Fruit fly (Drosophila melanogaster): Measurements from ENCODE around the gene CG6893.
A peak's percentile ranks its signal among the peaks of the same experiment; 100 is the strongest.

CG6893 gene

dm6 chr3L:18675363-18675866 is 18.6 kb upstream of the CG6893 start, which contains the start of the genes GNBP2 and GNBP1:
Gene GNBP2 (minus strand): TSS chr3L:18675413.
Gene GNBP1 (plus strand): TSS chr3L:18675800.
- TF ChIP-seq Pif1B (GFP tag; optimal IDR thresholded peaks at IDR 0.05) (peak; percentile 71), Ets98B (GFP tag; IDR thresholded peaks at IDR 0.05) (peak; percentile 89), CG15710 (tag; optimal IDR thresholded peaks at IDR 0.05) (peak; percentile 86), gl (tag; optimal IDR thresholded peaks at IDR 0.05) (peak; percentile 25), CG9948 (tag; optimal IDR thresholded peaks at IDR 0.05) (peak; percentile 89), Snoo (tag; optimal IDR thresholded peaks at IDR 0.05) (peak; percentile 84), rn (GFP tag; IDR thresholded peaks at IDR 0.05) (peak; percentile 86), EcR (GFP tag; optimal IDR thresholded peaks at IDR 0.05) (no peak), CG12605 (GFP tag; IDR thresholded peaks at IDR 0.05) (peak; percentile 93), CG10348 (GFP tag; IDR thresholded peaks at IDR 0.05) (peak; percentile 62; the same call in 1 of the 2 replicates), CG4496 (GFP tag; IDR thresholded peaks at IDR 0.05) (peak; percentile 95), CG14655 (GFP tag; optimal IDR thresholded peaks at IDR 0.05) (no peak), CG8159 (tag; optimal IDR thresholded peaks at IDR 0.05) (peak; percentile 92), Pif1A (GFP tag; optimal IDR thresholded peaks at IDR 0.05) (no peak), CG17806 (tag; optimal IDR thresholded peaks at IDR 0.05) (peak; percentile 90), CG32121 (GFP tag; IDR thresholded peaks at IDR 0.05) (peak; percentile 95), CG8301 (tag; optimal IDR thresholded peaks at IDR 0.05) (peak; percentile 88), D1 (tag; optimal IDR thresholded peaks at IDR 0.05) (no peak), CG34367 (tag; optimal IDR thresholded peaks at IDR 0.05) (peak; percentile 78), fd96Ca (GFP tag; IDR thresholded peaks at IDR 0.05) (no peak), CG13204 (GFP tag; optimal IDR thresholded peaks at IDR 0.05) (no peak)

- TF ChIP-seq CG8301 (tag; optimal IDR thresholded peaks at IDR 0.05) (no peak), CG15710 (tag; optimal IDR thresholded peaks at IDR 0.05) (peak; percentile 70), CG9948 (tag; optimal IDR thresholded peaks at IDR 0.05) (peak; percentile 57), CG17806 (tag; optimal IDR thresholded peaks at IDR 0.05) (peak; percentile 53), CG13204 (GFP tag; optimal IDR thresholded peaks at IDR 0.05) (no peak), Snoo (tag; optimal IDR thresholded peaks at IDR 0.05) (peak; percentile 31), Ets98B (GFP tag; IDR thresholded peaks at IDR 0.05) (0 out of 2 replicates have a peak, but pooled peaks have one; percentile 26), CG34367 (tag; optimal IDR thresholded peaks at IDR 0.05) (peak; percentile 48)
Measured at dm6 chr3L:18681550-18682217, 12.3 kb upstream of the CG6893 start, which contains the start of the genes Sgf11 and CG32202. Gene Sgf11 (minus strand): TSS chr3L:18681836. Gene CG32202 (plus strand): TSS chr3L:18682184.

- TF ChIP-seq CG34367 (tag; optimal IDR thresholded peaks at IDR 0.05) (no peak), CG13204 (GFP tag; optimal IDR thresholded peaks at IDR 0.05) (no peak), CG8301 (tag; optimal IDR thresholded peaks at IDR 0.05) (no peak), rn (GFP tag; IDR thresholded peaks at IDR 0.05) (no peak), CG12605 (GFP tag; IDR thresholded peaks at IDR 0.05) (no peak), CG17806 (tag; optimal IDR thresholded peaks at IDR 0.05) (no peak), CG10348 (GFP tag; IDR thresholded peaks at IDR 0.05) (no peak), D1 (tag; optimal IDR thresholded peaks at IDR 0.05) (no peak), Snoo (tag; optimal IDR thresholded peaks at IDR 0.05) (no peak), fd96Ca (GFP tag; IDR thresholded peaks at IDR 0.05) (no peak), CG14655 (GFP tag; optimal IDR thresholded peaks at IDR 0.05) (no peak)
Measured at dm6 chr3L:18683846-18684245, 10.1 kb upstream of the CG6893 start, which contains the start of gene Chmp1. Gene Chmp1 (minus strand): TSS chr3L:18684061.

- no peak for TF ChIP-seq CG10348 (GFP tag; IDR thresholded peaks at IDR 0.05)
- no peak for TF ChIP-seq Pif1B (GFP tag; optimal IDR thresholded peaks at IDR 0.05)
- no peak for TF ChIP-seq rn (GFP tag; IDR thresholded peaks at IDR 0.05)
- TF ChIP-seq Ets98B (GFP tag; IDR thresholded peaks at IDR 0.05), result no peak
- no peak for TF ChIP-seq D1 (tag; optimal IDR thresholded peaks at IDR 0.05)
- TF ChIP-seq CG8301 (tag; optimal IDR thresholded peaks at IDR 0.05), result no peak
- no peak for TF ChIP-seq gl (tag; optimal IDR thresholded peaks at IDR 0.05)
- TF ChIP-seq CG32121 (GFP tag; IDR thresholded peaks at IDR 0.05), result no peak
- TF ChIP-seq CG9948 (tag; optimal IDR thresholded peaks at IDR 0.05), result no peak
Measured at dm6 chr3L:18686220-18686801, 7.7 kb upstream of the CG6893 start, which contains the start of gene Cyp12c1. Gene Cyp12c1 (minus strand): TSS chr3L:18686319.

- no peak for TF ChIP-seq CG8159 (tag; optimal IDR thresholded peaks at IDR 0.05)
- no peak for TF ChIP-seq Pif1A (GFP tag; optimal IDR thresholded peaks at IDR 0.05)
- TF ChIP-seq gl (tag; optimal IDR thresholded peaks at IDR 0.05), result no peak
- TF ChIP-seq CG9948 (tag; optimal IDR thresholded peaks at IDR 0.05), result no peak
- TF ChIP-seq fd96Ca (GFP tag; IDR thresholded peaks at IDR 0.05), result no peak
- TF ChIP-seq CG32121 (GFP tag; IDR thresholded peaks at IDR 0.05), result no peak
Measured at dm6 chr3L:18698312-18698711, 4.3 kb downstream of the CG6893 start, which contains the start of gene Dic4. Gene Dic4 (minus strand): TSS chr3L:18698412.

dm6 chr3L:18723172-18723571 is 29.2 kb downstream of the CG6893 start, which contains the start of gene CG12477:
Gene CG12477 (minus strand): TSS chr3L:18723272.
- no peak for TF ChIP-seq rn (GFP tag; IDR thresholded peaks at IDR 0.05)
- TF ChIP-seq CG32121 (GFP tag; IDR thresholded peaks at IDR 0.05), result no peak
- TF ChIP-seq fd96Ca (GFP tag; IDR thresholded peaks at IDR 0.05), result no peak
- no peak for TF ChIP-seq CG8159 (tag; optimal IDR thresholded peaks at IDR 0.05)
- TF ChIP-seq CG10348 (GFP tag; IDR thresholded peaks at IDR 0.05), result no peak
- TF ChIP-seq Pif1B (GFP tag; optimal IDR thresholded peaks at IDR 0.05), result no peak
- no peak for TF ChIP-seq CG34367 (tag; optimal IDR thresholded peaks at IDR 0.05)
- TF ChIP-seq EcR (GFP tag; optimal IDR thresholded peaks at IDR 0.05), result no peak
- no peak for TF ChIP-seq Snoo (tag; optimal IDR thresholded peaks at IDR 0.05)
- no peak for TF ChIP-seq CG12605 (GFP tag; IDR thresholded peaks at IDR 0.05)
- no peak for TF ChIP-seq Pif1A (GFP tag; optimal IDR thresholded peaks at IDR 0.05)
- TF ChIP-seq CG13204 (GFP tag; optimal IDR thresholded peaks at IDR 0.05), result no peak
- TF ChIP-seq CG8301 (tag; optimal IDR thresholded peaks at IDR 0.05), result no peak
- TF ChIP-seq CG15710 (tag; optimal IDR thresholded peaks at IDR 0.05), result no peak
- no peak for TF ChIP-seq Ets98B (GFP tag; IDR thresholded peaks at IDR 0.05)
- no peak for TF ChIP-seq CG4496 (GFP tag; IDR thresholded peaks at IDR 0.05)

Measured in whole organism, pupa.